Fruit fly (Drosophila melanogaster): Measurements from ENCODE around the gene CG4593.

The CG4593 gene

DNA sequence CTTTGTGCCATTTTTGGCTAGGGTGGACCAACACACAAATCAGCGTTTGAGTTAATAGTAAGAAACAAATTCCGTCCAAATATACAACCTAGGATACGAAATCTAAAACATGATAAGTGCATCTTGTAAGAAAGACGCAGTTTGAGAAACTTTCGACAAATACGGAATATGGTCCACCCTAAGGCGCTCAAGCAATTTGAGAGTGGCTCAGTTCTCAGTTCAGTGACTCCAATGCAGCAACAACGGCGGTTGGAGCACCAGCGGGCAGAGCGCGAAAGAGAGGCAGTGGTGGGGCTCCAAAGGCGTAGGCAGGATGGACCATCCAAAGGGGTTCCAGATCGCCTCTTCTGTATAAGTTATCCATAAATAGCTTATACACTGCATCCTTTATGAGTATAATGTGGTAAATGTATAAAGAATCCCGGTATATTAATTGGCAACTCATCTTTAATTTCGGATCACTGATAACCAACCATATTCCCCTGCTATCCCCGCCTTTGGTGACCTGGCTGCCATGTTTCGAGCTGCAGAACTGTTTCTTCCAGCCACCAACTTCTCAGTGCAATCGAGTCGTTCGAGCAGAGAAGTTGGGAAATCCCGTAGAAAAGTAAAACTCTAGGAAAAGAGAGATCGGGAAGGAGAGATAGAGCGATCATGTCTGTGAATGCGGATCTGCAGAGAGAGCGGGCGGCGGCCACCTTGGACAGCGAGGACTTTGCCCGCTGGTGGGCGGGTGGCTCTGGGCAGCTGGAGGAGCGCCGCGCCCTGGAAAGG, 44.1 kb upstream of the CG4593 start, which contains the start of gene CG4586:
CG4586 (plus strand) TSS at position 555 of the 774 bp plus-strand sequence.
- TF ChIP-seq Mio (GFP tag; optimal IDR thresholded peaks at IDR 0.05) (peak; percentile 76), h (GFP tag; optimal IDR thresholded peaks at IDR 0.05) (peak; percentile 98), Hr78 (GFP tag; optimal IDR thresholded peaks at IDR 0.05) (no peak), Abd-B (GFP tag; optimal IDR thresholded peaks at IDR 0.05) (no peak), rgr (GFP tag; optimal IDR thresholded peaks at IDR 0.05) (peak; percentile 96), Dfd (GFP tag; optimal IDR thresholded peaks at IDR 0.05) (no peak), Rel (GFP tag; optimal IDR thresholded peaks at IDR 0.05) (peak; percentile 98), Rel (tag; optimal IDR thresholded peaks at IDR 0.05) (peak; percentile 77), CrebA (GFP tag; optimal IDR thresholded peaks at IDR 0.05; ENCODE audit: borderline replicate concordance) (no peak), GATAd (GFP tag; optimal IDR thresholded peaks at IDR 0.05) (peak; percentile 72), ey (GFP tag; optimal IDR thresholded peaks at IDR 0.05) (peak; percentile 95), OdsH (GFP tag; optimal IDR thresholded peaks at IDR 0.05) (peak; percentile 95), dmrt93B (GFP tag; optimal IDR thresholded peaks at IDR 0.05) (peak; percentile 79), brk (GFP tag; optimal IDR thresholded peaks at IDR 0.05) (peak; percentile 92), woc (GFP tag; optimal IDR thresholded peaks at IDR 0.05) (peak; percentile 91), br (GFP tag; optimal IDR thresholded peaks at IDR 0.05) (peak; percentile 98), CG9705 (GFP tag; optimal IDR thresholded peaks at IDR 0.05) (peak; percentile 77), jim (GFP tag; optimal IDR thresholded peaks at IDR 0.05) (peak; percentile 4), Hr83 (GFP tag; optimal IDR thresholded peaks at IDR 0.05; ENCODE audit: poor library complexity, severe bottlenecking) (peak; percentile 88), Dif (GFP tag; optimal IDR thresholded peaks at IDR 0.05; ENCODE audit: partially characterized antibody) (no peak), foxo (GFP tag; optimal IDR thresholded peaks at IDR 0.05) (peak; percentile 93 to 95), usp (GFP tag; optimal IDR thresholded peaks at IDR 0.05) (no peak), sv (GFP tag; optimal IDR thresholded peaks at IDR 0.05) (peak; percentile 89), psq (GFP tag; optimal IDR thresholded peaks at IDR 0.05) (peak; percentile 89), CG32264 (GFP tag; optimal IDR thresholded peaks at IDR 0.05) (peak; percentile 94), Myc (optimal IDR thresholded peaks at IDR 0.05) (no peak), Jra (GFP tag; optimal IDR thresholded peaks at IDR 0.05) (peak; percentile 88), sage (GFP tag; optimal IDR thresholded peaks at IDR 0.05) (peak; percentile 98), Hnf4 (GFP tag; optimal IDR thresholded peaks at IDR 0.05) (peak; percentile 95), HLH106 (tag; optimal IDR thresholded peaks at IDR 0.05) (peak; percentile 93), N (GFP tag; optimal IDR thresholded peaks at IDR 0.05) (no peak), dsf (GFP tag; optimal IDR thresholded peaks at IDR 0.05; ENCODE audit: borderline replicate concordance) (peak; percentile 77), Sp1 (GFP tag; optimal IDR thresholded peaks at IDR 0.05) (peak; percentile 96), fru (GFP tag; optimal IDR thresholded peaks at IDR 0.05) (peak; percentile 96)

DNA sequence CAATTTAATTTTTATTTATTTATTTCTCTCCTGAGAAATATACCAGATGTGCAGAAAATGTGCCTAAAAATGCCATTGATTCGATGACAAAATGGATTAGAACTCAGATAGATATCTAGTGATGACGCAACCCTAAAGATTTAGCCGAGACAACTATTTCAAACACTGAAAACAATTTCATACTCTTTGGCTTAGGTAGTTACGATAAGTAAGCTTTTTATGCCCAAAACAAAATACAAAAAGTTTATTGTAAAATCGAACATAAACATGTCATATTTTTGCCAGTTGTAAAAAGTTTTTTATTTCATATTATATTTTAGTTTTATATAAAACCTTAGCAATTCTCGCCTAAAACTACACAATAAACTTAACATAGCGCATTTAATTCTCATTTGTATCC, 40.3 kb upstream of the CG4593 start, which contains the start of gene CG3040:
CG3040 (minus strand) TSS at position 54 of the 400 bp plus-strand sequence.
- TF ChIP-seq Rel (GFP tag; optimal IDR thresholded peaks at IDR 0.05) (no peak), Rel (tag; optimal IDR thresholded peaks at IDR 0.05) (no peak), jim (GFP tag; optimal IDR thresholded peaks at IDR 0.05) (no peak), Dif (GFP tag; optimal IDR thresholded peaks at IDR 0.05; ENCODE audit: partially characterized antibody) (no peak), dmrt93B (GFP tag; optimal IDR thresholded peaks at IDR 0.05) (no peak), HLH106 (tag; optimal IDR thresholded peaks at IDR 0.05) (peak; percentile 15), Hr78 (GFP tag; optimal IDR thresholded peaks at IDR 0.05) (no peak), rgr (GFP tag; optimal IDR thresholded peaks at IDR 0.05) (peak; percentile 30), lola (GFP tag; optimal IDR thresholded peaks at IDR 0.05) (no peak), h (GFP tag; optimal IDR thresholded peaks at IDR 0.05) (peak; percentile 23), N (GFP tag; optimal IDR thresholded peaks at IDR 0.05) (no peak), Myc (optimal IDR thresholded peaks at IDR 0.05) (no peak), br (GFP tag; optimal IDR thresholded peaks at IDR 0.05) (no peak), fru (GFP tag; optimal IDR thresholded peaks at IDR 0.05) (peak; percentile 28), pan (optimal IDR thresholded peaks at IDR 0.05) (no peak), GATAd (GFP tag; optimal IDR thresholded peaks at IDR 0.05) (no peak), CrebA (GFP tag; optimal IDR thresholded peaks at IDR 0.05; ENCODE audit: borderline replicate concordance) (no peak), sage (GFP tag; optimal IDR thresholded peaks at IDR 0.05) (no peak), Hr83 (GFP tag; optimal IDR thresholded peaks at IDR 0.05; ENCODE audit: poor library complexity, severe bottlenecking) (no peak), Abd-B (GFP tag; optimal IDR thresholded peaks at IDR 0.05) (no peak), sv (GFP tag; optimal IDR thresholded peaks at IDR 0.05) (peak; percentile 3), Vsx2 (GFP tag; optimal IDR thresholded peaks at IDR 0.05; ENCODE audit: partially characterized antibody) (no peak), dl (GFP tag; optimal IDR thresholded peaks at IDR 0.05; ENCODE audit: insufficient read depth in 1 of 2, partially characterized antibody in 2 of 2) (no peak), Jra (GFP tag; optimal IDR thresholded peaks at IDR 0.05) (peak; percentile 6), woc (GFP tag; optimal IDR thresholded peaks at IDR 0.05) (peak; percentile 1), tai (GFP tag; optimal IDR thresholded peaks at IDR 0.05) (no peak), Hnf4 (GFP tag; optimal IDR thresholded peaks at IDR 0.05) (peak; percentile 36), Sp1 (GFP tag; optimal IDR thresholded peaks at IDR 0.05) (peak; percentile 26), usp (GFP tag; optimal IDR thresholded peaks at IDR 0.05) (no peak), dsf (GFP tag; optimal IDR thresholded peaks at IDR 0.05; ENCODE audit: borderline replicate concordance) (no peak), OdsH (GFP tag; optimal IDR thresholded peaks at IDR 0.05) (no peak), Dfd (GFP tag; optimal IDR thresholded peaks at IDR 0.05) (no peak), CG9705 (GFP tag; optimal IDR thresholded peaks at IDR 0.05) (no peak), ey (GFP tag; optimal IDR thresholded peaks at IDR 0.05) (no peak), Mio (GFP tag; optimal IDR thresholded peaks at IDR 0.05) (no peak), brk (GFP tag; optimal IDR thresholded peaks at IDR 0.05) (no peak), psq (GFP tag; optimal IDR thresholded peaks at IDR 0.05) (no peak), foxo (GFP tag; optimal IDR thresholded peaks at IDR 0.05) (peak in 1 of 2 experiments; percentile 44), CG32264 (GFP tag; optimal IDR thresholded peaks at IDR 0.05) (no peak)

Measured in whole organism, wandering third instar larva.